Worm (Caenorhabditis elegans): ENCODE results near the gene Y46G5A.36.

Gene Y46G5A.36

ce11 chrII:12787831-12788248, 35.6 kb upstream of the Y46G5A.36 start, which contains the start of gene alkb-7:
alkb-7 (minus strand) TSS chrII:12788153.
- TF ChIP-seq ceh-43 (GFP tag; optimal IDR thresholded peaks at IDR 0.05) (peak; percentile 29), flh-1 (GFP tag; optimal IDR thresholded peaks at IDR 0.05) (no peak)

ce11 chrII:12789497-12789896, 34.0 kb upstream of the Y46G5A.36 start:
- TF ChIP-seq hlh-1 (tag; optimal IDR thresholded peaks at IDR 0.05): no peak
- no peak for TF ChIP-seq elt-1 (tag; optimal IDR thresholded peaks at IDR 0.05; ENCODE audit: borderline replicate concordance, insufficient read depth)
- TF ChIP-seq blmp-1 (tag; optimal IDR thresholded peaks at IDR 0.05): no peak
- no peak for TF ChIP-seq mep-1 (tag; optimal IDR thresholded peaks at IDR 0.05)
- no peak for TF ChIP-seq M03D4.4 (tag; optimal IDR thresholded peaks at IDR 0.05)
- TF ChIP-seq unc-39 (tag; optimal IDR thresholded peaks at IDR 0.05): no peak
- TF ChIP-seq pha-4 (tag; optimal IDR thresholded peaks at IDR 0.05): no peak
- no peak for TF ChIP-seq nhr-237 (tag; optimal IDR thresholded peaks at IDR 0.05)
- no peak for TF ChIP-seq tbx-8 (GFP tag; optimal IDR thresholded peaks at IDR 0.05)
- no peak for TF ChIP-seq ces-1 (GFP tag; optimal IDR thresholded peaks at IDR 0.05)
- no peak for TF ChIP-seq nhr-76 (tag; optimal IDR thresholded peaks at IDR 0.05)

- no peak for TF ChIP-seq tbx-8 (GFP tag; optimal IDR thresholded peaks at IDR 0.05)
- TF ChIP-seq elt-3 (tag; optimal IDR thresholded peaks at IDR 0.05): no peak
- no peak for TF ChIP-seq hlh-1 (tag; optimal IDR thresholded peaks at IDR 0.05)
- TF ChIP-seq cnd-1 (tag; optimal IDR thresholded peaks at IDR 0.05): no peak
- no peak for TF ChIP-seq unc-39 (tag; optimal IDR thresholded peaks at IDR 0.05)
- TF ChIP-seq drap-1 (GFP tag; optimal IDR thresholded peaks at IDR 0.05): no peak
- no peak for TF ChIP-seq sem-2 (GFP tag; optimal IDR thresholded peaks at IDR 0.05)
- TF ChIP-seq pha-4 (tag; optimal IDR thresholded peaks at IDR 0.05): no peak
- no peak for TF ChIP-seq mls-2 (tag; optimal IDR thresholded peaks at IDR 0.05)
- TF ChIP-seq nhr-237 (tag; optimal IDR thresholded peaks at IDR 0.05): no peak
- no peak for TF ChIP-seq unc-120 (tag; optimal IDR thresholded peaks at IDR 0.05; ENCODE audit: poor library complexity, severe bottlenecking)
- TF ChIP-seq ceh-43 (GFP tag; optimal IDR thresholded peaks at IDR 0.05): no peak
- TF ChIP-seq lsy-2 (tag; optimal IDR thresholded peaks at IDR 0.05): no peak
- TF ChIP-seq nhr-12 (tag; optimal IDR thresholded peaks at IDR 0.05): no peak
- TF ChIP-seq elt-1 (tag; optimal IDR thresholded peaks at IDR 0.05; ENCODE audit: borderline replicate concordance, insufficient read depth): no peak
Measured at ce11 chrII:12790392-12790791, 33.1 kb upstream of the Y46G5A.36 start.

- TF ChIP-seq bed-3 (GFP tag; optimal IDR thresholded peaks at IDR 0.05) (no peak), unc-39 (tag; optimal IDR thresholded peaks at IDR 0.05) (no peak), lin-32 (GFP tag; optimal IDR thresholded peaks at IDR 0.05) (no peak)
Measured at ce11 chrII:12795188-12795587, 28.3 kb upstream of the Y46G5A.36 start.

ce11 chrII:12796040-12796502, 27.4 kb upstream of the Y46G5A.36 start, which contains the start of gene cpt-1:
cpt-1 (minus strand) TSS chrII:12796452.
- TF ChIP-seq nhr-2 (tag; optimal IDR thresholded peaks at IDR 0.05) (no peak), cnd-1 (tag; optimal IDR thresholded peaks at IDR 0.05) (no peak), mep-1 (tag; optimal IDR thresholded peaks at IDR 0.05) (no peak), flh-1 (GFP tag; optimal IDR thresholded peaks at IDR 0.05) (no peak), zip-8 (tag; optimal IDR thresholded peaks at IDR 0.05) (no peak), nhr-12 (tag; optimal IDR thresholded peaks at IDR 0.05) (no peak), elt-1 (tag; optimal IDR thresholded peaks at IDR 0.05; ENCODE audit: borderline replicate concordance, insufficient read depth) (no peak), drap-1 (GFP tag; optimal IDR thresholded peaks at IDR 0.05) (no peak), ces-1 (GFP tag; optimal IDR thresholded peaks at IDR 0.05) (no peak), hlh-1 (tag; optimal IDR thresholded peaks at IDR 0.05) (no peak), nhr-237 (tag; optimal IDR thresholded peaks at IDR 0.05) (no peak), ceh-43 (GFP tag; optimal IDR thresholded peaks at IDR 0.05) (no peak), unc-62 (GFP tag; optimal IDR thresholded peaks at IDR 0.05) (no peak)

ce11 chrII:12797211-12797794, 26.2 kb upstream of the Y46G5A.36 start:
- TF ChIP-seq hlh-1 (tag; optimal IDR thresholded peaks at IDR 0.05) (no peak), ces-1 (GFP tag; optimal IDR thresholded peaks at IDR 0.05) (peak; percentile 35)

ce11 chrII:12798814-12799213, 24.7 kb upstream of the Y46G5A.36 start:
- TF ChIP-seq ceh-43 (GFP tag; optimal IDR thresholded peaks at IDR 0.05) (no peak), tbx-8 (GFP tag; optimal IDR thresholded peaks at IDR 0.05) (no peak), nhr-76 (tag; optimal IDR thresholded peaks at IDR 0.05) (no peak), blmp-1 (tag; optimal IDR thresholded peaks at IDR 0.05) (no peak), elt-3 (tag; optimal IDR thresholded peaks at IDR 0.05) (peak; percentile 59), ceh-39 (tag; optimal IDR thresholded peaks at IDR 0.05) (peak; percentile 16), drap-1 (GFP tag; optimal IDR thresholded peaks at IDR 0.05) (peak; percentile 5), sptf-1 (tag; optimal IDR thresholded peaks at IDR 0.05) (peak; percentile 31), ham-2 (GFP tag; optimal IDR thresholded peaks at IDR 0.05) (peak; percentile 75), elt-1 (tag; optimal IDR thresholded peaks at IDR 0.05; ENCODE audit: borderline replicate concordance, insufficient read depth) (peak; percentile 72), unc-120 (tag; optimal IDR thresholded peaks at IDR 0.05; ENCODE audit: poor library complexity, severe bottlenecking) (peak; percentile 75), hlh-1 (tag; optimal IDR thresholded peaks at IDR 0.05) (peak; percentile 68), unc-62 (GFP tag; optimal IDR thresholded peaks at IDR 0.05) (peak; percentile 31), pha-4 (tag; optimal IDR thresholded peaks at IDR 0.05) (no peak)
